Worm (Caenorhabditis elegans): ENCODE results near the gene srx-87.

- TF ChIP-seq ceh-9 (tag; optimal IDR thresholded peaks at IDR 0.05) = no peak
- no peak for TF ChIP-seq fkh-6 (tag; optimal IDR thresholded peaks at IDR 0.05)
- no peak for TF ChIP-seq mec-3 (tag; optimal IDR thresholded peaks at IDR 0.05; ENCODE audit: borderline replicate concordance)
- no peak for TF ChIP-seq ama-1 (optimal IDR thresholded peaks at IDR 0.05)
- TF ChIP-seq F13H6.1 (tag; optimal IDR thresholded peaks at IDR 0.05) = no peak
- no peak for TF ChIP-seq ets-4 (tag; optimal IDR thresholded peaks at IDR 0.05)
- TF ChIP-seq fkh-10 (GFP tag; optimal IDR thresholded peaks at IDR 0.05) = no peak
These were observed 40.6 kb downstream of the srx-87 start for ce11 chrV:11605227-11605626.
